Worm (Caenorhabditis elegans) whole organism, L1 larva: ENCODE results near the gene bre-3.

Source experiments
- elt-2 ChIP-seq: sonication (generic microtip); optimal IDR thresholded peaks from 2 replicates; lab custom pipeline; 2016; ENCODE audit warnings: missing genetic modification characterization, mild to moderate bottlenecking, inconsistent platforms, missing compliant biosample characterization, missing genetic modification reagents
- mdl-1 ChIP-seq, 2 experiments: fragments of 150-350 bp; optimal IDR thresholded peaks; 2 replicates each; lab custom pipeline; 2014 to 2017; ENCODE audit warnings: missing biosample characterization in 2 of 2, missing genetic modification characterization in 2 of 2, inconsistent platforms in 1 of 2
- skn-1 ChIP-seq: fragments of 150-350 bp; optimal IDR thresholded peaks from 2 replicates; lab custom pipeline; 2014; ENCODE audit warnings: missing biosample characterization, missing genetic modification characterization
- sptf-1 ChIP-seq: fragments of 150-350 bp; optimal IDR thresholded peaks from 2 replicates; lab custom pipeline; 2014; ENCODE audit warnings: missing biosample characterization, missing genetic modification characterization
- zip-4 ChIP-seq: fragments of 200-800 bp; sonication (Bioruptor generic); optimal IDR thresholded peaks from 2 replicates; lab custom pipeline; 2018; ENCODE audit warnings: mild to moderate bottlenecking, missing genetic modification characterization, moderate library complexity, missing compliant biosample characterization

- TF ChIP-seq mdl-1 (tag; optimal IDR thresholded peaks at IDR 0.05; lab: Kevin White, UChicago) (no peak), skn-1 (no peak), sptf-1 (tag; lab: Kevin White, UChicago) (no peak), elt-2 (tag; lab: Kevin White, UChicago) (no peak), zip-4 (GFP tag; lab: Kevin White, UChicago) (no peak)
Measured at ce11 chrIII:9454730-9455129, 30.5 kb downstream of the bre-3 start.
